Fruit fly (Drosophila melanogaster): Measurements from ENCODE around the gene CG14624.

The CG14624 gene

DNA sequence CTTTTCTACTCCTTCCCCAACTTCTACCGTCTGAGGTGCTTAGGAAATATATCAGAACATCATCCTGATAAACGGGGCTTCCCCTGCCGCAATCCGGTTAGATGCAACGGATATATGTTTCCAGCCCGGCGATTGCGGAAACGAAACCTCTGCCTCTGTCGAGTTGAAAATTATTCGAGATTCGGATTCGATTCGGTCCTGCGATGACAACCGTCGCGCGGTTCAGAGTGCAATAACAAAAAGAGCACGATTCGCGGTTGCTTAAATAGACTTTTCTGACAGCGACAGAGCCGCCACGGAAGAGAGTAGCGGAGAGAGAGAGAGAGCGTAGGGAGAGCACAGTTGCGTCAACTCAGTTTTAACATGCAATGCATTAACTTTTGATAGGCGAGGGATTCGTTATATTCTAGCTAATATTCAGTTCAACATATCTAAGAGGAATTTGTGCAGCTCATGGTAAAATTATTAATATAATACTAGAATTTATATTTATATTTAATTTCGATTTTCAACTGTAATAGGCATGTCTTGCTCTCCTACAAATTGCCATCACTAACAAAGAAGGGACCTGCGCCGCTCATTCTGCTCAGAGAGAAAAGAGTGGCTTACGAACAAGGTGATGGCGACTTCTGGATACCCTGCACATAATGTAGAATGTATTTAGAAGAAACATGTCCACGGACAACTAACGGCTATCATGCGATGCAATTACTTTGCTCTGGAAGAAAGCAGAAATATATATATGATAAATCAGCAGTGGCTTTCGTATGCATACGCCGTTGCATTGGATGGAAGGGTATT is 28.5 kb downstream of the CG14624 start (continued):
- TF ChIP-seq GATAe (GFP tag; conservative IDR thresholded peaks at IDR 0.05) = no peak
- peak; percentile 11; the same call in 1 of the 2 replicates for TF ChIP-seq Adf1 (GFP tag; IDR thresholded peaks at IDR 0.05)
- peak; percentile 74 for TF ChIP-seq CG16863 (GFP tag; optimal IDR thresholded peaks at IDR 0.05)
- no peak for TF ChIP-seq inv (GFP tag; IDR thresholded peaks at IDR 0.05; ENCODE audit: partially characterized antibody)
- peak; percentile 87 for TF ChIP-seq Optix (GFP tag; IDR thresholded peaks at IDR 0.05)
- TF ChIP-seq CG4617 (GFP tag; optimal IDR thresholded peaks at IDR 0.05; ENCODE audit: borderline replicate concordance) = no peak
- TF ChIP-seq zen (tag; optimal IDR thresholded peaks at IDR 0.05) = peak; percentile 82
- TF ChIP-seq CG1024 (GFP tag; IDR thresholded peaks at IDR 0.05) = peak; percentile 78; the same call in 1 of the 2 replicates
- peak; percentile 71 for TF ChIP-seq Fer3 (tag; optimal IDR thresholded peaks at IDR 0.05)
- peak; percentile 71 for TF ChIP-seq tx (GFP tag; optimal IDR thresholded peaks at IDR 0.05)
- TF ChIP-seq zfh1 (GFP tag; IDR thresholded peaks at IDR 0.05) = peak; percentile 87
- peak; percentile 63 for TF ChIP-seq CG8281 (tag; optimal IDR thresholded peaks at IDR 0.05)
- TF ChIP-seq shn (GFP tag; optimal IDR thresholded peaks at IDR 0.05) = peak; percentile 73
- peak; percentile 55; the same call in 1 of the 2 replicates for TF ChIP-seq CG17612 (GFP tag; IDR thresholded peaks at IDR 0.05)
- peak; percentile 62 for TF ChIP-seq CG9932 (GFP tag; IDR thresholded peaks at IDR 0.05)
- peak; percentile 64 for TF ChIP-seq CG12744 (GFP tag; optimal IDR thresholded peaks at IDR 0.05)
- TF ChIP-seq CG11504 (tag; optimal IDR thresholded peaks at IDR 0.05) = peak; percentile 86
- peak; percentile 49 for TF ChIP-seq CG10431 (GFP tag; optimal IDR thresholded peaks at IDR 0.05)
- TF ChIP-seq grn (GFP tag; optimal IDR thresholded peaks at IDR 0.05) = no peak
- no peak for TF ChIP-seq MESR4 (GFP tag; optimal IDR thresholded peaks at IDR 0.05)
- TF ChIP-seq sens (GFP tag) = peak; percentile 98
- TF ChIP-seq usp (GFP tag; optimal IDR thresholded peaks at IDR 0.05) = no peak
- no peak for TF ChIP-seq tna (GFP tag; IDR thresholded peaks at IDR 0.05; ENCODE audit: partially characterized antibody)
- peak; percentile 87 for TF ChIP-seq dysf (GFP tag; IDR thresholded peaks at IDR 0.05)
- TF ChIP-seq Ets97D (GFP tag; optimal IDR thresholded peaks at IDR 0.05) = peak; percentile 8
- peak; percentile 61 to 82 for TF ChIP-seq Hr51 (GFP tag; optimal IDR thresholded peaks at IDR 0.05)
- peak; percentile 67 for TF ChIP-seq CG6813 (GFP tag; optimal IDR thresholded peaks at IDR 0.05)
- TF ChIP-seq dmrt11E (tag; optimal IDR thresholded peaks at IDR 0.05) = peak; percentile 88
- peak; percentile 73 for TF ChIP-seq Meics (GFP tag; optimal IDR thresholded peaks at IDR 0.05)
- TF ChIP-seq CG4282 (GFP tag; optimal IDR thresholded peaks at IDR 0.05) = no peak
- peak; percentile 50 for TF ChIP-seq fd102C (GFP tag; optimal IDR thresholded peaks at IDR 0.05)
- TF ChIP-seq E2f1 (GFP tag; IDR thresholded peaks at IDR 0.05) = peak; percentile 78
- TF ChIP-seq MTF-1 (GFP tag; optimal IDR thresholded peaks at IDR 0.05; ENCODE audit: borderline replicate concordance) = peak; percentile 47
- TF ChIP-seq insv (GFP tag; optimal IDR thresholded peaks at IDR 0.05) = peak; percentile 3 to 17
- no peak for TF ChIP-seq Hmx (GFP tag; optimal IDR thresholded peaks at IDR 0.05)
- peak; percentile 67; the same call in 2 of the 3 replicates for TF ChIP-seq sr (GFP tag; IDR thresholded peaks at IDR 0.05)
- 0 out of 3 replicates have a peak, but pooled peaks have one; percentile 37 for TF ChIP-seq Opbp (GFP tag; IDR thresholded peaks at IDR 0.05; ENCODE audit: partially characterized antibody)
- TF ChIP-seq CG34422 (GFP tag; IDR thresholded peaks at IDR 0.05) = peak; percentile 83
- TF ChIP-seq NfI (GFP tag; optimal IDR thresholded peaks at IDR 0.05) = peak; percentile 81
- TF ChIP-seq hth (optimal IDR thresholded peaks at IDR 0.05) = no peak
- peak; percentile 31 for TF ChIP-seq slou (GFP tag; optimal IDR thresholded peaks at IDR 0.05)
- TF ChIP-seq Lim3 (GFP tag; IDR thresholded peaks at IDR 0.05) = no peak
- TF ChIP-seq emc (GFP tag; optimal IDR thresholded peaks at IDR 0.05) = peak; percentile 34
- peak; percentile 73 for TF ChIP-seq B-H1 (GFP tag; IDR thresholded peaks at IDR 0.05)
- TF ChIP-seq Side (GFP tag; optimal IDR thresholded peaks at IDR 0.05) = peak; percentile 43
- TF ChIP-seq Ptx1 (GFP tag; IDR thresholded peaks at IDR 0.05) = peak; percentile 88
- TF ChIP-seq Poxn (GFP tag; IDR thresholded peaks at IDR 0.05) = no peak
- peak; percentile 83 for TF ChIP-seq ttk (GFP tag; IDR thresholded peaks at IDR 0.05)
- TF ChIP-seq CG12104 (GFP tag; optimal IDR thresholded peaks at IDR 0.05) = peak; percentile 44
